Worm (Caenorhabditis elegans): Measurements from ENCODE around the gene pals-30.

Gene pals-30

ce11 chrIV:14576471-14576870 is 24.7 kb upstream of the pals-30 start (continued):
- TF ChIP-seq mxl-2 (GFP tag; conservative IDR thresholded peaks at IDR 0.05) (no peak), ZK337.2 (GFP tag; IDR thresholded peaks at IDR 0.05) (0 out of 2 replicates have a peak, but pooled peaks have one; percentile 57), daf-19 (GFP tag; conservative IDR thresholded peaks at IDR 0.05) (no peak), nhr-42 (GFP tag; IDR thresholded peaks at IDR 0.05) (no peak), F10B5.3 (tag; optimal IDR thresholded peaks at IDR 0.05) (no peak), ces-1 (GFP tag; optimal IDR thresholded peaks at IDR 0.05) (no peak), nhr-237 (tag; optimal IDR thresholded peaks at IDR 0.05) (no peak), nhr-77 (tag; optimal IDR thresholded peaks at IDR 0.05) (no peak), madf-5 (GFP tag; IDR thresholded peaks at IDR 0.05) (peak in 1 of 2 experiments; percentile 64; a peak in 1 of 4 replicates), ZK546.5 (tag; optimal IDR thresholded peaks at IDR 0.05) (no peak), nhr-111 (GFP tag; optimal IDR thresholded peaks at IDR 0.05) (peak; percentile 71), zfp-2 (tag; optimal IDR thresholded peaks at IDR 0.05) (no peak), spr-3 (GFP tag; optimal IDR thresholded peaks at IDR 0.05) (no peak), hlh-30 (tag; optimal IDR thresholded peaks at IDR 0.05; ENCODE audit: insufficient read depth) (no peak), T26A8.4 (GFP tag; IDR thresholded peaks at IDR 0.05) (no peak), R02D3.7 (tag; optimal IDR thresholded peaks at IDR 0.05) (no peak), daf-16 (GFP tag; optimal IDR thresholded peaks at IDR 0.05) (peak in 1 of 2 experiments; percentile 70), daf-16 (tag; optimal IDR thresholded peaks at IDR 0.05) (no peak), tra-1 (GFP tag; IDR thresholded peaks at IDR 0.05) (no peak), nhr-102 (tag; optimal IDR thresholded peaks at IDR 0.05) (no peak), duxl-1 (tag; optimal IDR thresholded peaks at IDR 0.05; ENCODE audit: poor library complexity) (no peak), nhr-10 (tag; optimal IDR thresholded peaks at IDR 0.05) (no peak), skn-1 (tag; optimal IDR thresholded peaks at IDR 0.05) (no peak), egl-27 (tag; optimal IDR thresholded peaks at IDR 0.05) (no peak), ceh-32 (tag; optimal IDR thresholded peaks at IDR 0.05; ENCODE audit: poor library complexity) (no peak), fkh-10 (GFP tag; optimal IDR thresholded peaks at IDR 0.05) (no peak), pha-4 (GFP tag; IDR thresholded peaks at IDR 0.05) (peak; percentile 82), pha-4 (tag; optimal IDR thresholded peaks at IDR 0.05) (no peak), lin-39 (tag; optimal IDR thresholded peaks at IDR 0.05) (no peak), ceh-28 (tag; optimal IDR thresholded peaks at IDR 0.05) (no peak), Y75B8A.6 (GFP tag; IDR thresholded peaks at IDR 0.05) (peak; percentile 78; the same call in 1 of the 2 replicates), Y48G9A.11 (GFP tag; IDR thresholded peaks at IDR 0.05) (peak; percentile 52; the same call in 1 of the 2 replicates), vab-7 (GFP tag; IDR thresholded peaks at IDR 0.05) (no peak; the same call in 1 of the 2 replicates), cey-2 (tag; optimal IDR thresholded peaks at IDR 0.05; ENCODE audit: borderline replicate concordance, insufficient read depth) (no peak), nhr-48 (tag; optimal IDR thresholded peaks at IDR 0.05) (no peak), ceh-62 (tag; optimal IDR thresholded peaks at IDR 0.05) (no peak), php-3 (GFP tag; IDR thresholded peaks at IDR 0.05) (no peak; the same call in 1 of the 2 replicates), gei-8 (GFP tag; optimal IDR thresholded peaks at IDR 0.05) (peak; percentile 28), Y105C5A.15 (GFP tag; IDR thresholded peaks at IDR 0.05) (peak; percentile 75; the same call in 1 of the 2 replicates), lin-15B (tag; optimal IDR thresholded peaks at IDR 0.05) (no peak), set-16 (GFP tag; IDR thresholded peaks at IDR 0.05) (no peak), hlh-11 (tag; optimal IDR thresholded peaks at IDR 0.05) (no peak), daf-12 (tag; optimal IDR thresholded peaks at IDR 0.05) (no peak), fos-1 (tag; optimal IDR thresholded peaks at IDR 0.05) (no peak), lin-1 (GFP tag; IDR thresholded peaks at IDR 0.05) (no peak; the same call in 1 of the 2 replicates), D1046.2 (GFP tag; IDR thresholded peaks at IDR 0.05) (no peak), arid-1 (GFP tag; conservative IDR thresholded peaks at IDR 0.05) (peak; percentile 59), hmg-1.1 (GFP tag; IDR thresholded peaks at IDR 0.05) (no peak), unc-39 (tag; optimal IDR thresholded peaks at IDR 0.05) (no peak), mes-2 (tag; optimal IDR thresholded peaks at IDR 0.05; ENCODE audit: poor library complexity, severe bottlenecking) (no peak), ceh-82 (tag; optimal IDR thresholded peaks at IDR 0.05) (no peak), nhr-41 (GFP tag; IDR thresholded peaks at IDR 0.05) (no peak)
